Fruit fly (Drosophila melanogaster) whole organism: ENCODE results near the gene CG10222.

Experiments used
- pan ChIP-seq: fragments of >200 bp; optimal IDR thresholded peaks from 2 replicates; lab custom pipeline; 2017
- usp ChIP-seq: fragments of >200 bp; optimal IDR thresholded peaks from 2 replicates; lab custom pipeline; 2017; ENCODE audit warnings: missing biosample characterization, missing genetic modification characterization, mixed read lengths

- TF ChIP-seq pan (lab: Kevin White, UChicago) (no peak), usp (GFP tag; lab: Kevin White, UChicago) (no peak)
Measured at dm6 chr3L:13432791-13433190, 20.5 kb upstream of the CG10222 start.
